Worm (Caenorhabditis elegans) whole organism, young adult: ENCODE data around the gene cpt-1.

ENCODE experiments used
- B0336.3 ChIP-seq: fragments of 200-800 bp; sonication (Bioruptor generic); IDR thresholded peaks from 2 replicates; pipeline ENCODE4 v1.3.6; 2022; ENCODE audit warnings: missing genetic modification characterization, missing compliant biosample characterization
- F33H1.4 ChIP-seq: fragments of 200-800 bp; sonication (Bioruptor generic); IDR thresholded peaks from 2 replicates; pipeline ENCODE4 v1.3.6; 2022; ENCODE audit warnings: missing genetic modification reagents, missing genetic modification characterization, missing compliant biosample characterization
- F55B11.4 ChIP-seq: sonication (generic microtip); optimal IDR thresholded peaks from 2 replicates; lab custom pipeline; 2016; ENCODE audit warnings: missing compliant biosample characterization, missing genetic modification characterization, borderline replicate concordance; ENCODE audit not compliant: insufficient read depth
- Y53F4B.3 ChIP-seq: fragments of 200-800 bp; sonication (Bioruptor generic); IDR thresholded peaks from 2 replicates; pipeline ENCODE4 v1.3.6; 2022; ENCODE audit warnings: missing genetic modification reagents, missing genetic modification characterization, missing compliant biosample characterization
- Y67H2A.10 ChIP-seq: fragments of 200-800 bp; sonication (Bioruptor generic); conservative IDR thresholded peaks from 2 replicates; pipeline ENCODE4 v1.3.6; 2022; ENCODE audit warnings: missing genetic modification reagents, missing genetic modification characterization, missing compliant biosample characterization
- Y79H2A.3 ChIP-seq: fragments of 200-800 bp; sonication (Bioruptor generic); conservative IDR thresholded peaks from 2 replicates; pipeline ENCODE4 v1.3.6; 2022; ENCODE audit warnings: missing genetic modification reagents, missing genetic modification characterization, missing compliant biosample characterization
- akir-1 ChIP-seq: fragments of 200-800 bp; sonication (Bioruptor generic); optimal IDR thresholded peaks from 2 replicates; lab custom pipeline; 2018; ENCODE audit warnings: mild to moderate bottlenecking, missing genetic modification characterization, moderate library complexity, missing compliant biosample characterization
- atf-7 ChIP-seq: sonication (generic microtip); optimal IDR thresholded peaks from 2 replicates; lab custom pipeline; 2017; ENCODE audit warnings: mild to moderate bottlenecking, missing genetic modification characterization, missing compliant biosample characterization
- athp-1 ChIP-seq: sonication (generic microtip); optimal IDR thresholded peaks from 2 replicates; lab custom pipeline; 2017; ENCODE audit warnings: mild to moderate bottlenecking, missing genetic modification characterization, missing compliant biosample characterization
- attf-5 ChIP-seq: fragments of 200-800 bp; sonication (Bioruptor generic); optimal IDR thresholded peaks from 2 replicates; lab custom pipeline; 2018; ENCODE audit warnings: mild to moderate bottlenecking, missing genetic modification characterization, missing compliant biosample characterization
- attf-6 ChIP-seq: fragments of 200-800 bp; sonication (Bioruptor generic); IDR thresholded peaks from 2 replicates; pipeline ENCODE4 v1.3.6; 2022; ENCODE audit warnings: missing genetic modification reagents, missing genetic modification characterization, missing compliant biosample characterization
- bed-1 ChIP-seq: fragments of 200-800 bp; sonication (Bioruptor generic); IDR thresholded peaks from 2 replicates; pipeline ENCODE4 v1.3.6; 2022; ENCODE audit warnings: missing genetic modification reagents, missing genetic modification characterization, missing compliant biosample characterization
- cebp-1 ChIP-seq, 2 experiments: fragments of 200-800 bp in 1 of 2; sonication (Bioruptor generic) in 1 of 2; sonication (generic microtip) in 1 of 2; IDR thresholded peaks in 1 of 2; optimal IDR thresholded peaks in 1 of 2; 2 replicates each; pipeline versions ENCODE4 v1.3.6 to Lab custom; 2017 to 2022; ENCODE audit warnings: missing compliant biosample characterization in 2 of 2, missing genetic modification characterization in 2 of 2, mild to moderate bottlenecking in 1 of 2, missing genetic modification reagents in 1 of 2, moderate library complexity in 1 of 2
- ceh-100 ChIP-seq: fragments of 200-800 bp; sonication (Bioruptor generic); IDR thresholded peaks from 2 replicates; pipeline ENCODE4 v1.3.6; 2022; ENCODE audit warnings: missing genetic modification reagents, missing genetic modification characterization, missing compliant biosample characterization
- ceh-27 ChIP-seq: fragments of 200-800 bp; sonication (Bioruptor generic); optimal IDR thresholded peaks from 2 replicates; lab custom pipeline; 2018; ENCODE audit warnings: mild to moderate bottlenecking, missing genetic modification characterization, moderate library complexity, missing compliant biosample characterization
- ceh-91 ChIP-seq: fragments of 200-800 bp; sonication (Bioruptor generic); IDR thresholded peaks from 2 replicates; pipeline ENCODE4 v1.3.6; 2022; ENCODE audit warnings: missing genetic modification reagents, missing genetic modification characterization, missing compliant biosample characterization
- chd-7 ChIP-seq: sonication (generic microtip); optimal IDR thresholded peaks from 2 replicates; lab custom pipeline; 2016; ENCODE audit warnings: mild to moderate bottlenecking, missing genetic modification characterization, moderate library complexity, missing compliant biosample characterization
- egl-18 ChIP-seq: fragments of 200-800 bp; sonication (Bioruptor generic); IDR thresholded peaks from 2 replicates; pipeline ENCODE4 v1.3.6; 2022; ENCODE audit warnings: missing genetic modification reagents, missing genetic modification characterization, missing compliant biosample characterization
- egl-44 ChIP-seq: fragments of 200-800 bp; sonication (Bioruptor generic); IDR thresholded peaks from 2 replicates; pipeline ENCODE4 v1.3.6; 2022; ENCODE audit warnings: missing genetic modification reagents, missing genetic modification characterization, missing compliant biosample characterization
- ekl-4 ChIP-seq: fragments of 200-800 bp; sonication (Bioruptor generic); IDR thresholded peaks from 2 replicates; pipeline ENCODE4 v1.3.6; 2022; ENCODE audit warnings: missing genetic modification reagents, missing genetic modification characterization, missing compliant biosample characterization
- ets-4 ChIP-seq: fragments of 200-800 bp; sonication (Bioruptor generic); optimal IDR thresholded peaks from 2 replicates; lab custom pipeline; 2018; ENCODE audit warnings: mild to moderate bottlenecking, missing genetic modification characterization, missing compliant biosample characterization
- gei-17 ChIP-seq: fragments of 200-800 bp; sonication (Bioruptor generic); optimal IDR thresholded peaks from 2 replicates; lab custom pipeline; 2018; ENCODE audit warnings: mild to moderate bottlenecking, missing genetic modification characterization, missing compliant biosample characterization
- him-1 ChIP-seq: sonication (generic microtip); optimal IDR thresholded peaks from 2 replicates; lab custom pipeline; 2016; ENCODE audit warnings: missing genotype, missing genetic modification reagents, missing genetic modification characterization, missing compliant biosample characterization
- hsf-1 ChIP-seq: fragments of 200-800 bp; sonication (Bioruptor generic); IDR thresholded peaks from 2 replicates; pipeline ENCODE4 v1.3.6; 2022; ENCODE audit warnings: missing genetic modification reagents, missing genetic modification characterization, missing compliant biosample characterization
- lin-54 ChIP-seq: fragments of 200-800 bp; sonication (Bioruptor generic); optimal IDR thresholded peaks from 2 replicates; lab custom pipeline; 2018; ENCODE audit warnings: mild to moderate bottlenecking, missing genetic modification characterization, missing compliant biosample characterization
- lir-1 ChIP-seq: fragments of 200-800 bp; sonication (Bioruptor generic); conservative IDR thresholded peaks from 2 replicates; pipeline ENCODE4 v1.3.6; 2022; ENCODE audit warnings: missing genetic modification reagents, missing genetic modification characterization, missing compliant biosample characterization
- lsy-27 ChIP-seq: sonication (generic microtip); optimal IDR thresholded peaks from 2 replicates; lab custom pipeline; 2017; ENCODE audit warnings: missing genetic modification characterization, mild to moderate bottlenecking, missing compliant biosample characterization, antibody characterized with exemption, missing genotype, borderline replicate concordance; ENCODE audit not compliant: insufficient read depth
- madf-8 ChIP-seq: fragments of 200-800 bp; sonication (Bioruptor generic); conservative IDR thresholded peaks from 2 replicates; pipeline ENCODE4 v1.3.6; 2022; ENCODE audit warnings: missing genetic modification reagents, missing genetic modification characterization, missing compliant biosample characterization
- mcd-1 ChIP-seq: fragments of 200-800 bp; sonication (Bioruptor generic); IDR thresholded peaks from 2 replicates; pipeline ENCODE4 v1.3.6; 2022; ENCODE audit warnings: missing genetic modification reagents, missing genetic modification characterization, missing compliant biosample characterization
- mxl-1 ChIP-seq: sonication (generic microtip); optimal IDR thresholded peaks from 2 replicates; lab custom pipeline; 2016; ENCODE audit warnings: missing genetic modification characterization, missing compliant biosample characterization
- nfya-1 ChIP-seq: sonication (generic microtip); optimal IDR thresholded peaks from 2 replicates; lab custom pipeline; 2017; ENCODE audit warnings: antibody characterized with exemption, missing compliant biosample characterization, missing genetic modification characterization, borderline replicate concordance; ENCODE audit not compliant: insufficient read depth
- nfyb-1 ChIP-seq: fragments of 200-800 bp; sonication (Bioruptor generic); IDR thresholded peaks from 2 replicates; pipeline ENCODE4 v1.3.6; 2022; ENCODE audit warnings: missing genetic modification reagents, missing genetic modification characterization, missing compliant biosample characterization
- nhr-27 ChIP-seq: fragments of 200-800 bp; sonication (Bioruptor generic); optimal IDR thresholded peaks from 2 replicates; lab custom pipeline; 2018; ENCODE audit warnings: mild to moderate bottlenecking, missing genetic modification characterization, moderate library complexity, missing compliant biosample characterization
- nhr-80 ChIP-seq: sonication (generic microtip); optimal IDR thresholded peaks from 2 replicates; lab custom pipeline; 2016; ENCODE audit warnings: missing genetic modification characterization, missing compliant biosample characterization
- pha-4 ChIP-seq: fragments of 150-350 bp; sonication (generic microtip); optimal IDR thresholded peaks from 2 replicates; lab custom pipeline; 2014; ENCODE audit warnings: missing biosample characterization, missing genetic modification reagents, missing genetic modification characterization
- rcor-1 ChIP-seq: fragments of 200-800 bp; sonication (Bioruptor generic); IDR thresholded peaks from 2 replicates; pipeline ENCODE4 v1.3.6; 2022; ENCODE audit warnings: missing genetic modification reagents, missing genetic modification characterization, missing compliant biosample characterization
- repo-1 ChIP-seq: sonication (generic microtip); optimal IDR thresholded peaks from 2 replicates; lab custom pipeline; 2017; ENCODE audit warnings: mild to moderate bottlenecking, missing genetic modification characterization, missing compliant biosample characterization
- sdz-38 ChIP-seq: sonication (generic microtip); optimal IDR thresholded peaks from 2 replicates; lab custom pipeline; 2016; ENCODE audit warnings: missing genotype, missing genetic modification characterization, missing compliant biosample characterization
- snpc-1.1 ChIP-seq: sonication (generic microtip); optimal IDR thresholded peaks from 2 replicates; lab custom pipeline; 2017; ENCODE audit warnings: missing genetic modification characterization, mild to moderate bottlenecking, missing compliant biosample characterization, antibody characterized with exemption, moderate library complexity, missing genotype, missing genetic modification reagents; ENCODE audit not compliant: insufficient read depth
- snpc-3.4 ChIP-seq: sonication (generic microtip); optimal IDR thresholded peaks from 2 replicates; lab custom pipeline; 2017; ENCODE audit warnings: missing genetic modification characterization, mild to moderate bottlenecking, missing compliant biosample characterization, antibody characterized with exemption, moderate library complexity, missing genotype, missing genetic modification reagents
- sptf-2 ChIP-seq: fragments of 200-800 bp; sonication (Bioruptor generic); optimal IDR thresholded peaks from 2 replicates; lab custom pipeline; 2018; ENCODE audit warnings: mild to moderate bottlenecking, missing genetic modification characterization, missing compliant biosample characterization
- zfh-2 ChIP-seq: fragments of 200-800 bp; sonication (Bioruptor generic); conservative IDR thresholded peaks from 2 replicates; pipeline ENCODE4 v1.3.6; 2022; ENCODE audit warnings: missing genetic modification reagents, missing genetic modification characterization, missing compliant biosample characterization
- zim-3 ChIP-seq: sonication (generic microtip); optimal IDR thresholded peaks from 2 replicates; lab custom pipeline; 2017; ENCODE audit warnings: mild to moderate bottlenecking, missing genetic modification characterization, moderate library complexity, missing compliant biosample characterization
- ztf-18 ChIP-seq: sonication (generic microtip); optimal IDR thresholded peaks from 2 replicates; lab custom pipeline; 2016; ENCODE audit warnings: missing genotype, mild to moderate bottlenecking, missing genetic modification characterization, missing compliant biosample characterization
- ztf-22 ChIP-seq: fragments of 200-800 bp; sonication (Bioruptor generic); optimal IDR thresholded peaks from 2 replicates; lab custom pipeline; 2018; ENCODE audit warnings: mild to moderate bottlenecking, missing genetic modification characterization, moderate library complexity, missing compliant biosample characterization
- ztf-25 ChIP-seq: fragments of 200-800 bp; sonication (Bioruptor generic); IDR thresholded peaks from 2 replicates; pipeline ENCODE4 v1.3.6; 2022; ENCODE audit warnings: missing genetic modification reagents, missing genetic modification characterization, missing compliant biosample characterization
- ztf-26 ChIP-seq: sonication (generic microtip); optimal IDR thresholded peaks from 2 replicates; lab custom pipeline; 2017; ENCODE audit warnings: missing genetic modification characterization, missing compliant biosample characterization
- ztf-3 ChIP-seq: fragments of 200-800 bp; sonication (Bioruptor generic); optimal IDR thresholded peaks from 2 replicates; lab custom pipeline; 2018; ENCODE audit warnings: mild to moderate bottlenecking, missing genetic modification characterization, missing compliant biosample characterization

cpt-1 gene

ce11 chrII:12798814-12799213, 2.6 kb upstream of the cpt-1 start (continued):
- TF ChIP-seq atf-7 (tag; lab: Kevin White, UChicago) (peak; percentile 91), lir-1 (GFP tag; lab: Robert Waterston, UW) (no peak; the same call in 1 of the 2 replicates), him-1 (tag; lab: Kevin White, UChicago) (no peak), lsy-27 (tag; lab: Kevin White, UChicago) (no peak), egl-44 (GFP tag; lab: Robert Waterston, UW) (peak; percentile 87), B0336.3 (GFP tag; lab: Robert Waterston, UW) (peak; percentile 94), ztf-25 (GFP tag; lab: Robert Waterston, UW) (no peak), bed-1 (GFP tag; lab: Robert Waterston, UW) (no peak), repo-1 (peak; percentile 45), mcd-1 (GFP tag; lab: Robert Waterston, UW) (peak; percentile 78), ceh-100 (GFP tag; lab: Robert Waterston, UW) (peak; percentile 30; the same call in 1 of the 2 replicates), madf-8 (no peak), F55B11.4 (no peak), Y67H2A.10 (GFP tag; lab: Robert Waterston, UW) (no peak), pha-4 (no peak), nfyb-1 (peak; percentile 82), ekl-4 (peak; percentile 67; the same call in 1 of the 2 replicates), hsf-1 (GFP tag; lab: Robert Waterston, UW) (peak; percentile 42; the same call in 1 of the 2 replicates), mxl-1 (tag; lab: Kevin White, UChicago) (no peak), sptf-2 (GFP tag; lab: Kevin White, UChicago) (no peak), attf-6 (GFP tag; lab: Robert Waterston, UW) (no peak), ztf-26 (tag; lab: Kevin White, UChicago) (peak; percentile 89), zfh-2 (GFP tag; lab: Robert Waterston, UW) (peak; percentile 91), ztf-3 (GFP tag; lab: Kevin White, UChicago) (peak; percentile 62), nfya-1 (tag; lab: Kevin White, UChicago) (no peak), chd-7 (tag; lab: Kevin White, UChicago) (peak; percentile 84), Y79H2A.3 (GFP tag; lab: Robert Waterston, UW) (no peak), zim-3 (no peak), attf-5 (GFP tag; lab: Kevin White, UChicago) (peak; percentile 79), gei-17 (GFP tag; lab: Kevin White, UChicago) (peak; percentile 65), Y53F4B.3 (GFP tag; lab: Robert Waterston, UW) (no peak), snpc-1.1 (tag; lab: Kevin White, UChicago) (no peak), ztf-18 (tag; lab: Kevin White, UChicago) (peak; percentile 5), ceh-91 (GFP tag; lab: Robert Waterston, UW) (no peak), lin-54 (GFP tag; lab: Kevin White, UChicago) (peak; percentile 61), F33H1.4 (GFP tag; lab: Robert Waterston, UW) (no peak), akir-1 (GFP tag; lab: Kevin White, UChicago) (no peak), cebp-1 (GFP tag; IDR thresholded peaks at IDR 0.05; lab: Robert Waterston, UW) (peak; percentile 52; the same call in 1 of the 2 replicates), cebp-1 (tag; optimal IDR thresholded peaks at IDR 0.05; lab: Kevin White, UChicago) (peak; percentile 87), nhr-27 (tag; lab: Kevin White, UChicago) (no peak), ztf-22 (GFP tag; lab: Kevin White, UChicago) (peak; percentile 86), nhr-80 (peak; percentile 90), egl-18 (GFP tag; lab: Robert Waterston, UW) (no peak), athp-1 (tag; lab: Kevin White, UChicago) (peak; percentile 32), snpc-3.4 (tag; lab: Kevin White, UChicago) (no peak), ets-4 (GFP tag; lab: Kevin White, UChicago) (peak; percentile 92), rcor-1 (GFP tag; lab: Robert Waterston, UW) (no peak), sdz-38 (tag; lab: Kevin White, UChicago) (no peak), ceh-27 (GFP tag; lab: Kevin White, UChicago) (peak; percentile 14)
